Worm (Caenorhabditis elegans) whole organism, L3 larva: ENCODE results near the gene ZC250.4.

Experiments used
- ama-1 ChIP-seq: fragments of 150-350 bp; optimal IDR thresholded peaks from 2 replicates; lab custom pipeline; 2018
- ceh-16 ChIP-seq: sonication (generic microtip); optimal IDR thresholded peaks from 2 replicates; lab custom pipeline; 2017; ENCODE audit warnings: missing biosample characterization, missing genetic modification characterization
- ceh-28 ChIP-seq: fragments of 150-350 bp; optimal IDR thresholded peaks from 2 replicates; lab custom pipeline; 2014; ENCODE audit warnings: missing biosample characterization, missing genetic modification reagents, missing genetic modification characterization
- ceh-82 ChIP-seq: fragments of 150-350 bp; optimal IDR thresholded peaks from 2 replicates; lab custom pipeline; 2014; ENCODE audit warnings: missing biosample characterization, missing genetic modification characterization
- ceh-9 ChIP-seq: sonication (generic microtip); optimal IDR thresholded peaks from 2 replicates; lab custom pipeline; 2018; ENCODE audit warnings: missing biosample characterization, missing genetic modification characterization
- daf-12 ChIP-seq: fragments of 150-350 bp; optimal IDR thresholded peaks from 2 replicates; lab custom pipeline; 2014; ENCODE audit warnings: missing biosample characterization, missing genetic modification reagents, missing genetic modification characterization
- egl-27 ChIP-seq: sonication (generic microtip); optimal IDR thresholded peaks from 4 replicates; lab custom pipeline; 2017; ENCODE audit warnings: missing biosample characterization, missing genetic modification reagents, missing genetic modification characterization
- egl-5 ChIP-seq: fragments of 150-350 bp; optimal IDR thresholded peaks from 2 replicates; lab custom pipeline; 2017; ENCODE audit warnings: missing biosample characterization, missing genetic modification reagents, missing genetic modification characterization, inconsistent platforms
- elt-1 ChIP-seq: fragments of 150-350 bp; optimal IDR thresholded peaks from 2 replicates; lab custom pipeline; 2014; ENCODE audit warnings: missing biosample characterization, missing genetic modification characterization
- elt-2 ChIP-seq: sonication (generic microtip); optimal IDR thresholded peaks from 2 replicates; lab custom pipeline; 2016; ENCODE audit warnings: missing genetic modification reagents, mild to moderate bottlenecking, missing genetic modification characterization, missing compliant biosample characterization
- elt-3 ChIP-seq, 3 experiments: fragments of 150-350 bp in 1 of 3; sonication (generic microtip) in 2 of 3; optimal IDR thresholded peaks; 2 replicates in 2 of 3; 4 replicates in 1 of 3; lab custom pipeline; 2014 to 2017; ENCODE audit warnings: missing biosample characterization in 3 of 3, missing genetic modification characterization in 3 of 3
- eor-1 ChIP-seq, 2 experiments: fragments of 150-350 bp; optimal IDR thresholded peaks; 2 replicates each; lab custom pipeline; 2014 to 2018; ENCODE audit warnings: missing biosample characterization in 2 of 2, missing genetic modification characterization in 2 of 2
- fkh-2 ChIP-seq: fragments of 150-350 bp; optimal IDR thresholded peaks from 2 replicates; lab custom pipeline; 2014; ENCODE audit warnings: missing biosample characterization, missing genetic modification reagents, missing genetic modification characterization
- fos-1 ChIP-seq: fragments of 150-350 bp; optimal IDR thresholded peaks from 2 replicates; lab custom pipeline; 2014; ENCODE audit warnings: missing biosample characterization, missing genetic modification characterization
- hmg-11 ChIP-seq: sonication (generic microtip); optimal IDR thresholded peaks from 2 replicates; lab custom pipeline; 2016; ENCODE audit warnings: missing genetic modification characterization, missing compliant biosample characterization
- lin-15B ChIP-seq: fragments of 150-350 bp; optimal IDR thresholded peaks from 2 replicates; lab custom pipeline; 2014; ENCODE audit warnings: missing biosample characterization, missing genetic modification characterization
- lin-39 ChIP-seq: fragments of 150-350 bp; optimal IDR thresholded peaks from 2 replicates; lab custom pipeline; 2018; ENCODE audit warnings: missing biosample characterization, missing genetic modification reagents, missing genetic modification characterization
- lsy-12 ChIP-seq: sonication (generic microtip); optimal IDR thresholded peaks from 2 replicates; lab custom pipeline; 2016; ENCODE audit warnings: mild to moderate bottlenecking, missing genetic modification characterization, missing compliant biosample characterization
- nfya-1 ChIP-seq: sonication (generic microtip); optimal IDR thresholded peaks from 2 replicates; lab custom pipeline; 2017; ENCODE audit warnings: missing genetic modification characterization, mild to moderate bottlenecking, missing compliant biosample characterization, antibody characterized with exemption, moderate library complexity; ENCODE audit not compliant: insufficient read depth
- nhr-11 ChIP-seq: fragments of 150-350 bp; optimal IDR thresholded peaks from 2 replicates; lab custom pipeline; 2014; ENCODE audit warnings: missing biosample characterization, missing genetic modification characterization
- nhr-12 ChIP-seq: fragments of 150-350 bp; optimal IDR thresholded peaks from 2 replicates; lab custom pipeline; 2014; ENCODE audit warnings: missing biosample characterization, missing genetic modification characterization
- nhr-23 ChIP-seq: fragments of 150-350 bp; optimal IDR thresholded peaks from 2 replicates; lab custom pipeline; 2014; ENCODE audit warnings: missing biosample characterization, missing genetic modification reagents, missing genetic modification characterization
- nhr-237 ChIP-seq: fragments of 150-350 bp; optimal IDR thresholded peaks from 2 replicates; lab custom pipeline; 2014; ENCODE audit warnings: missing biosample characterization, missing genetic modification characterization
- nhr-25 ChIP-seq: sonication (generic microtip); optimal IDR thresholded peaks from 2 replicates; lab custom pipeline; 2017; ENCODE audit warnings: missing biosample characterization, missing genetic modification characterization
- nhr-28 ChIP-seq: fragments of 150-350 bp; optimal IDR thresholded peaks from 2 replicates; lab custom pipeline; 2014; ENCODE audit warnings: missing biosample characterization, missing genetic modification characterization
- nhr-43 ChIP-seq: sonication (generic microtip); optimal IDR thresholded peaks from 2 replicates; lab custom pipeline; 2016; ENCODE audit warnings: mild to moderate bottlenecking, missing genetic modification characterization, missing compliant biosample characterization; ENCODE audit not compliant: poor library complexity, severe bottlenecking
- nhr-76 ChIP-seq: fragments of 150-350 bp; sonication (generic microtip); optimal IDR thresholded peaks from 5 replicates; lab custom pipeline; 2014; ENCODE audit warnings: missing biosample characterization, missing genetic modification characterization
- nhr-77 ChIP-seq: fragments of 150-350 bp; optimal IDR thresholded peaks from 2 replicates; lab custom pipeline; 2014; ENCODE audit warnings: missing biosample characterization, missing genetic modification characterization
- pha-4 ChIP-seq: fragments of 150-350 bp; optimal IDR thresholded peaks from 2 replicates; lab custom pipeline; 2014; ENCODE audit warnings: missing biosample characterization, missing genetic modification reagents, missing genetic modification characterization
- sea-2 ChIP-seq: fragments of 150-350 bp; sonication (generic microtip); optimal IDR thresholded peaks from 4 replicates; lab custom pipeline; 2014; ENCODE audit warnings: missing biosample characterization, missing genetic modification reagents, missing genetic modification characterization
- tbx-2 ChIP-seq: sonication (generic microtip); optimal IDR thresholded peaks from 2 replicates; lab custom pipeline; 2016; ENCODE audit warnings: mild to moderate bottlenecking, missing genetic modification characterization, missing compliant biosample characterization
- unc-39 ChIP-seq: sonication (generic microtip); optimal IDR thresholded peaks from 4 replicates; lab custom pipeline; 2017; ENCODE audit warnings: missing biosample characterization, missing genetic modification characterization
- unc-62 ChIP-seq: fragments of 150-350 bp; sonication (generic microtip); optimal IDR thresholded peaks from 4 replicates; lab custom pipeline; 2014; ENCODE audit warnings: missing biosample characterization, missing genetic modification reagents, missing genetic modification characterization
- ztf-11 ChIP-seq: fragments of 150-350 bp; optimal IDR thresholded peaks from 2 replicates; lab custom pipeline; 2014; ENCODE audit warnings: missing biosample characterization, missing genetic modification characterization
- ztf-4 ChIP-seq: fragments of 150-350 bp; optimal IDR thresholded peaks from 2 replicates; lab custom pipeline; 2014; ENCODE audit warnings: missing biosample characterization, missing genetic modification characterization

The ZC250.4 gene

ce11 chrV:5838576-5839366, 25.8 kb upstream of the ZC250.4 start, which contains the start of gene F26F12.2 (continued):
- TF ChIP-seq daf-12 (tag; lab: Kevin White, UChicago) (no peak), ceh-82 (tag; lab: Kevin White, UChicago) (no peak), lsy-12 (tag; lab: Kevin White, UChicago) (peak; percentile 46), elt-1 (tag; lab: Kevin White, UChicago) (no peak), nhr-76 (no peak), eor-1 (tag; optimal IDR thresholded peaks at IDR 0.05; lab: Kevin White, UChicago) (no peak), ceh-28 (tag; lab: Kevin White, UChicago) (no peak), fos-1 (tag; lab: Kevin White, UChicago) (no peak), egl-27 (tag; lab: Kevin White, UChicago) (no peak), lin-39 (no peak), nhr-237 (tag; lab: Kevin White, UChicago) (no peak)
- TF ChIP-seq, all 47 proteins: peak for 7

- TF ChIP-seq nhr-28 (tag; lab: Kevin White, UChicago) (no peak), ceh-9 (tag; lab: Kevin White, UChicago) (no peak), eor-1 (tag; optimal IDR thresholded peaks at IDR 0.05; lab: Kevin White, UChicago) (no peak)
- TF ChIP-seq, all 47 proteins: peak for 0
Measured at ce11 chrV:5836616-5836982, 23.7 kb upstream of the ZC250.4 start, which contains the start of gene col-140. col-140 (minus strand) TSS chrV:5836834.

- no peak for TF ChIP-seq hmg-11 (tag; lab: Kevin White, UChicago)
- no peak for TF ChIP-seq nhr-12 (tag; lab: Kevin White, UChicago)
- no peak for TF ChIP-seq nhr-43 (tag; lab: Kevin White, UChicago)
- TF ChIP-seq sea-2: no peak
- TF ChIP-seq pha-4: no peak
- no peak for TF ChIP-seq ceh-16
- no peak for TF ChIP-seq unc-39 (tag; lab: Kevin White, UChicago)
- no peak for TF ChIP-seq nhr-76
- TF ChIP-seq tbx-2 (tag; lab: Kevin White, UChicago): no peak
- no peak for TF ChIP-seq elt-2
- TF ChIP-seq ama-1 (lab: Kevin White, UChicago): no peak
- no peak for TF ChIP-seq unc-62
- no peak for TF ChIP-seq ztf-11
- TF ChIP-seq nhr-25 (tag; lab: Kevin White, UChicago): no peak
- TF ChIP-seq nfya-1 (tag; lab: Kevin White, UChicago): no peak
- no peak for TF ChIP-seq nhr-77
- no peak for TF ChIP-seq ceh-9 (tag; lab: Kevin White, UChicago)
- TF ChIP-seq fkh-2: no peak
- no peak for TF ChIP-seq ztf-4 (tag; lab: Kevin White, UChicago)
- no peak for TF ChIP-seq egl-5
Measured at ce11 chrV:5835979-5836615, 23.2 kb upstream of the ZC250.4 start.

ce11 chrV:5835397-5835796, 22.5 kb upstream of the ZC250.4 start:
- no peak for TF ChIP-seq lin-39

- TF ChIP-seq nhr-11 (no peak), nhr-28 (tag; lab: Kevin White, UChicago) (no peak), hmg-11 (tag; lab: Kevin White, UChicago) (no peak), nfya-1 (tag; lab: Kevin White, UChicago) (no peak), pha-4 (no peak), elt-3 (tag; optimal IDR thresholded peaks at IDR 0.05; lab: Kevin White, UChicago) (no peak), nhr-43 (tag; lab: Kevin White, UChicago) (no peak), elt-1 (tag; lab: Kevin White, UChicago) (no peak), fkh-2 (no peak), ceh-82 (tag; lab: Kevin White, UChicago) (no peak), nhr-23 (tag; lab: Kevin White, UChicago) (no peak), egl-5 (no peak), eor-1 (tag; optimal IDR thresholded peaks at IDR 0.05; lab: Kevin White, UChicago) (no peak), nhr-77 (no peak), lsy-12 (tag; lab: Kevin White, UChicago) (no peak), ztf-4 (tag; lab: Kevin White, UChicago) (no peak), unc-62 (no peak), lin-15B (tag; lab: Kevin White, UChicago) (no peak)
Measured at ce11 chrV:5833531-5833930, 20.6 kb upstream of the ZC250.4 start, which contains the start of gene srh-76. srh-76 (plus strand) TSS chrV:5833831.
